Fruit fly (Drosophila melanogaster) whole organism, embryonic: ENCODE measurements around the gene CG31886.

Source experiments
- CG18262 ChIP-seq: fragments of 200-800 bp; optimal IDR thresholded peaks from 3 replicates; lab custom pipeline; 2019; ENCODE audit warnings: missing biosample characterization, mild to moderate bottlenecking, missing genetic modification characterization, moderate library complexity
- CG2199 ChIP-seq: fragments of 200-800 bp; sonication (Bioruptor generic); IDR thresholded peaks from 3 replicates; pipeline ENCODE4 v1.3.6; 2022; ENCODE audit warnings: missing biosample characterization, missing genetic modification characterization
- CG4404 ChIP-seq: fragments of 200-800 bp; sonication (Bioruptor generic); IDR thresholded peaks from 2 replicates; pipeline ENCODE4 v1.3.6; 2022; ENCODE audit warnings: missing biosample characterization, missing genetic modification characterization
- Nf-YC ChIP-seq: fragments of 200-800 bp; optimal IDR thresholded peaks from 3 replicates; lab custom pipeline; 2019; ENCODE audit warnings: missing biosample characterization, mild to moderate bottlenecking, missing genetic modification characterization, moderate library complexity
- Sin3A ChIP-seq: fragments of >200 bp; optimal IDR thresholded peaks from 2 replicates; lab custom pipeline; 2018
- ewg ChIP-seq: fragments of 200-800 bp; sonication (Bioruptor generic); optimal IDR thresholded peaks from 3 replicates; lab custom pipeline; 2017; ENCODE audit warnings: mild to moderate bottlenecking, missing biosample characterization, missing genetic modification reagents, missing genetic modification characterization
- lmd ChIP-seq: fragments of 200-800 bp; sonication (Bioruptor generic); IDR thresholded peaks from 2 replicates; pipeline ENCODE4 v1.3.6; 2022; ENCODE audit warnings: missing biosample characterization, missing genetic modification characterization
- pb ChIP-seq: fragments of 200-800 bp; sonication (Bioruptor generic); optimal IDR thresholded peaks from 3 replicates; lab custom pipeline; 2016; ENCODE audit warnings: missing biosample characterization, missing genetic modification characterization

DNA sequence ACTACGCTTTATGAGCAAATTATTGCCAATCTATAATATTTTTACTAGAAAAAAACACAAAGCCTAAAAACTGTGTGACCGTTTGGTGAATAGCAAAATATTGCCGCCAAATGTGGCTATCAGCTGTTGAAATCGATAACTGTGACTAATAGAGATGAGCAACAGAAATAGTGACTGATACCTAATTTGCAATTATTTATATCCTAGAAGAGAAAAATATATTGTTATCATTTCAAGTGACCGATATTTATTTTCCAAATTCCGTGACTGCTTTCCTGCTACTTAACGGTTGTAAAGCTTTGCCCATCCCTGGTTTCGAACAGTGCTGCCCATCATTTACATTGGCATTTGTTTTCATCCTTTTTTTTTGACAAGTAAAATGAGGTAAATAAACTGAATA, 38.4 kb upstream of the CG31886 start, which contains the start of the genes alien and CG18661:
- TF ChIP-seq CG18262 (tag; lab: Kevin White, UChicago) (no peak), Nf-YC (tag; lab: Kevin White, UChicago) (peak; percentile 45), ewg (GFP tag; lab: Kevin White, UChicago) (peak; percentile 80), lmd (GFP tag; lab: Robert Waterston, UW) (peak; percentile 91), CG4404 (GFP tag; lab: Robert Waterston, UW) (peak; percentile 87), pb (GFP tag; lab: Kevin White, UChicago) (peak; percentile 82), Sin3A (lab: Kevin White, UChicago) (peak; percentile 52), CG2199 (GFP tag; lab: Robert Waterston, UW) (peak; percentile 80; the same call in 2 of the 3 replicates)
